Worm (Caenorhabditis elegans): ENCODE results near the gene ZK154.5.

The ZK154.5 gene

ce11 chrX:7823108-7823704 is 35.5 kb upstream of the ZK154.5 start, which contains the start of gene eef-1A.2 (continued):
- TF ChIP-seq F57C9.4 (tag; optimal IDR thresholded peaks at IDR 0.05) (no peak), dox-1 (GFP tag; IDR thresholded peaks at IDR 0.05) (peak; percentile 93), cebp-1 (GFP tag; IDR thresholded peaks at IDR 0.05) (peak; percentile 100), cebp-1 (tag; optimal IDR thresholded peaks at IDR 0.05) (peak; percentile 100), mcd-1 (GFP tag; IDR thresholded peaks at IDR 0.05) (peak; percentile 80), sptf-2 (GFP tag; optimal IDR thresholded peaks at IDR 0.05) (peak; percentile 42)

ce11 chrX:7817555-7817954 is 29.8 kb upstream of the ZK154.5 start:
- TF ChIP-seq ceh-58 (GFP tag; IDR thresholded peaks at IDR 0.05), result no peak
- TF ChIP-seq B0336.3 (GFP tag; IDR thresholded peaks at IDR 0.05), result no peak
- no peak for TF ChIP-seq let-607 (tag; optimal IDR thresholded peaks at IDR 0.05)
- no peak for TF ChIP-seq mes-4 (tag; optimal IDR thresholded peaks at IDR 0.05)
- TF ChIP-seq rec-8 (tag; optimal IDR thresholded peaks at IDR 0.05), result no peak
- no peak for TF ChIP-seq dpl-1 (GFP tag; optimal IDR thresholded peaks at IDR 0.05)
- no peak for TF ChIP-seq unc-130 (GFP tag; optimal IDR thresholded peaks at IDR 0.05)
- no peak for TF ChIP-seq attf-3 (GFP tag; conservative IDR thresholded peaks at IDR 0.05)
- TF ChIP-seq lin-40 (tag; optimal IDR thresholded peaks at IDR 0.05), result no peak
- no peak for TF ChIP-seq Y56A3A.18 (GFP tag; IDR thresholded peaks at IDR 0.05)
- no peak for TF ChIP-seq ccch-3 (GFP tag; optimal IDR thresholded peaks at IDR 0.05)
- no peak for TF ChIP-seq ceh-91 (GFP tag; IDR thresholded peaks at IDR 0.05)
- TF ChIP-seq ztf-22 (GFP tag; optimal IDR thresholded peaks at IDR 0.05), result no peak
- no peak for TF ChIP-seq nhr-120 (GFP tag; IDR thresholded peaks at IDR 0.05)
- no peak for TF ChIP-seq lsy-27 (tag; optimal IDR thresholded peaks at IDR 0.05; ENCODE audit: borderline replicate concordance, insufficient read depth)
- TF ChIP-seq dox-1 (GFP tag; IDR thresholded peaks at IDR 0.05), result no peak
- no peak for TF ChIP-seq hrde-1 (tag; optimal IDR thresholded peaks at IDR 0.05; ENCODE audit: borderline replicate concordance)
- TF ChIP-seq K12H6.12 (tag; optimal IDR thresholded peaks at IDR 0.05), result no peak

ce11 chrX:7816434-7816974 is 28.8 kb upstream of the ZK154.5 start, which contains the start of the genes sek-1 and R03G5.6:
Gene sek-1 (plus strand): TSS chrX:7816734.
Gene R03G5.6 (minus strand): TSS chrX:7816924.
- TF ChIP-seq snpc-3.4 (tag; optimal IDR thresholded peaks at IDR 0.05), result no peak
- no peak for TF ChIP-seq zfh-2 (GFP tag; conservative IDR thresholded peaks at IDR 0.05)
- TF ChIP-seq rcor-1 (GFP tag; IDR thresholded peaks at IDR 0.05), result no peak
- TF ChIP-seq let-526 (GFP tag; IDR thresholded peaks at IDR 0.05), result no peak
- no peak for TF ChIP-seq lin-40 (tag; optimal IDR thresholded peaks at IDR 0.05)
- no peak for TF ChIP-seq xnd-1 (tag; optimal IDR thresholded peaks at IDR 0.05)
- TF ChIP-seq egl-44 (GFP tag; IDR thresholded peaks at IDR 0.05), result no peak
- no peak for TF ChIP-seq ztf-6 (GFP tag; IDR thresholded peaks at IDR 0.05)

ce11 chrX:7815230-7815629 is 27.5 kb upstream of the ZK154.5 start:
- TF ChIP-seq B0035.1 (tag; optimal IDR thresholded peaks at IDR 0.05) (no peak), cebp-1 (GFP tag; IDR thresholded peaks at IDR 0.05) (peak; percentile 31; the same call in 1 of the 2 replicates), cebp-1 (tag; optimal IDR thresholded peaks at IDR 0.05) (peak; percentile 83)

All from whole organism, young adult.